Worm (Caenorhabditis elegans) whole organism, late embryonic: Measurements from ENCODE around the gene clp-7.

ENCODE experiments used
- C08G9.2 ChIP-seq: sonication (generic microtip); optimal IDR thresholded peaks from 2 replicates; lab custom pipeline; 2016; ENCODE audit warnings: mild to moderate bottlenecking, missing genetic modification characterization, moderate library complexity, missing compliant biosample characterization
- C38D4.7 ChIP-seq: fragments of 200-800 bp; sonication (Bioruptor generic); optimal IDR thresholded peaks from 2 replicates; lab custom pipeline; 2018; ENCODE audit warnings: mild to moderate bottlenecking, missing genetic modification characterization, moderate library complexity, missing compliant biosample characterization
- K02D7.2 ChIP-seq: sonication (generic microtip); optimal IDR thresholded peaks from 2 replicates; lab custom pipeline; 2017; ENCODE audit warnings: mild to moderate bottlenecking, missing genetic modification characterization, missing compliant biosample characterization
- ahr-1 ChIP-seq: sonication (generic microtip); optimal IDR thresholded peaks from 2 replicates; lab custom pipeline; 2016; ENCODE audit warnings: missing genetic modification characterization, missing compliant biosample characterization
- ama-1 ChIP-seq: fragments of 150-350 bp; optimal IDR thresholded peaks from 2 replicates; lab custom pipeline; 2014
- ceh-14 ChIP-seq: sonication (generic microtip); optimal IDR thresholded peaks from 2 replicates; lab custom pipeline; 2016; ENCODE audit warnings: missing genotype, missing genetic modification characterization, missing compliant biosample characterization
- ceh-2 ChIP-seq: sonication (generic microtip); optimal IDR thresholded peaks from 2 replicates; lab custom pipeline; 2016; ENCODE audit warnings: missing genotype, missing genetic modification characterization, missing compliant biosample characterization
- ceh-22 ChIP-seq: sonication (generic microtip); optimal IDR thresholded peaks from 2 replicates; lab custom pipeline; 2017; ENCODE audit warnings: missing biosample characterization, missing genetic modification characterization
- ceh-34 ChIP-seq: sonication (generic microtip); optimal IDR thresholded peaks from 2 replicates; lab custom pipeline; 2016; ENCODE audit warnings: mild to moderate bottlenecking, missing genetic modification characterization, missing compliant biosample characterization
- ceh-48 ChIP-seq: sonication (generic microtip); optimal IDR thresholded peaks from 2 replicates; lab custom pipeline; 2016; ENCODE audit warnings: missing genetic modification characterization, inconsistent platforms, missing compliant biosample characterization
- ceh-9 ChIP-seq: sonication (generic microtip); optimal IDR thresholded peaks from 2 replicates; lab custom pipeline; 2016; ENCODE audit warnings: mild to moderate bottlenecking, missing genetic modification characterization, inconsistent platforms, missing compliant biosample characterization
- dve-1 ChIP-seq: sonication (generic microtip); optimal IDR thresholded peaks from 2 replicates; lab custom pipeline; 2017; ENCODE audit warnings: antibody characterized with exemption, mild to moderate bottlenecking, missing genetic modification characterization, missing compliant biosample characterization
- elt-2 ChIP-seq: sonication (generic microtip); optimal IDR thresholded peaks from 2 replicates; lab custom pipeline; 2016; ENCODE audit warnings: missing genetic modification reagents, missing genetic modification characterization, missing compliant biosample characterization
- elt-4 ChIP-seq: sonication (generic microtip); optimal IDR thresholded peaks from 2 replicates; lab custom pipeline; 2016; ENCODE audit warnings: missing genetic modification characterization, missing compliant biosample characterization
- ets-4 ChIP-seq: sonication (generic microtip); optimal IDR thresholded peaks from 2 replicates; lab custom pipeline; 2016; ENCODE audit warnings: missing genetic modification characterization, missing compliant biosample characterization
- eyg-1 ChIP-seq: sonication (generic microtip); optimal IDR thresholded peaks from 2 replicates; lab custom pipeline; 2016; ENCODE audit warnings: missing genotype, missing genetic modification characterization, missing compliant biosample characterization
- fax-1 ChIP-seq: sonication (generic microtip); optimal IDR thresholded peaks from 2 replicates; lab custom pipeline; 2016; ENCODE audit warnings: missing genotype, missing genetic modification characterization, missing compliant biosample characterization
- fkh-10 ChIP-seq: fragments of 150-350 bp; optimal IDR thresholded peaks from 2 replicates; lab custom pipeline; 2014; ENCODE audit warnings: missing biosample characterization, missing genetic modification reagents, missing genetic modification characterization
- fkh-6 ChIP-seq: sonication (generic microtip); optimal IDR thresholded peaks from 2 replicates; lab custom pipeline; 2016; ENCODE audit warnings: missing genetic modification characterization, missing compliant biosample characterization
- gmeb-2 ChIP-seq: sonication (generic microtip); optimal IDR thresholded peaks from 2 replicates; lab custom pipeline; 2016; ENCODE audit warnings: missing genetic modification characterization, inconsistent platforms, missing compliant biosample characterization
- hlh-15 ChIP-seq: sonication (generic microtip); optimal IDR thresholded peaks from 2 replicates; lab custom pipeline; 2016; ENCODE audit warnings: missing genetic modification characterization, missing compliant biosample characterization
- hlh-6 ChIP-seq: sonication (generic microtip); optimal IDR thresholded peaks from 2 replicates; lab custom pipeline; 2016; ENCODE audit warnings: missing genotype, missing genetic modification characterization, missing compliant biosample characterization
- lim-6 ChIP-seq: sonication (generic microtip); optimal IDR thresholded peaks from 2 replicates; lab custom pipeline; 2016; ENCODE audit warnings: missing genetic modification characterization, missing compliant biosample characterization
- lin-11 ChIP-seq: fragments of 200-800 bp; sonication (Bioruptor generic); optimal IDR thresholded peaks from 2 replicates; lab custom pipeline; 2018; ENCODE audit warnings: mild to moderate bottlenecking, missing genetic modification characterization, missing compliant biosample characterization
- mec-3 ChIP-seq: sonication (generic microtip); optimal IDR thresholded peaks from 2 replicates; lab custom pipeline; 2016; ENCODE audit warnings: borderline replicate concordance, missing genetic modification characterization, missing compliant biosample characterization
- nfya-1 ChIP-seq: sonication (generic microtip); optimal IDR thresholded peaks from 2 replicates; lab custom pipeline; 2017; ENCODE audit warnings: missing genetic modification characterization, mild to moderate bottlenecking, missing compliant biosample characterization, antibody characterized with exemption, moderate library complexity
- nhr-11 ChIP-seq: fragments of 150-350 bp; optimal IDR thresholded peaks from 2 replicates; lab custom pipeline; 2014; ENCODE audit warnings: missing biosample characterization, missing genetic modification characterization
- npax-4 ChIP-seq: sonication (generic microtip); optimal IDR thresholded peaks from 2 replicates; lab custom pipeline; 2016; ENCODE audit warnings: missing genetic modification characterization, missing compliant biosample characterization
- odd-2 ChIP-seq: sonication (generic microtip); optimal IDR thresholded peaks from 2 replicates; lab custom pipeline; 2017; ENCODE audit warnings: antibody characterized with exemption, mild to moderate bottlenecking, missing genetic modification characterization, missing compliant biosample characterization
- pha-4 ChIP-seq: fragments of 150-350 bp; optimal IDR thresholded peaks from 2 replicates; lab custom pipeline; 2018; ENCODE audit warnings: missing biosample characterization, missing genetic modification reagents, missing genetic modification characterization
- rnt-1 ChIP-seq: sonication (generic microtip); optimal IDR thresholded peaks from 2 replicates; lab custom pipeline; 2016; ENCODE audit warnings: missing genetic modification characterization, missing compliant biosample characterization
- sdc-2 ChIP-seq: sonication (generic microtip); optimal IDR thresholded peaks from 2 replicates; lab custom pipeline; 2016; ENCODE audit warnings: missing genotype, missing genetic modification characterization, missing compliant biosample characterization
- syd-9 ChIP-seq: sonication (generic microtip); optimal IDR thresholded peaks from 2 replicates; lab custom pipeline; 2016; ENCODE audit warnings: mild to moderate bottlenecking, missing genetic modification characterization, moderate library complexity, missing compliant biosample characterization
- tbx-2 ChIP-seq: sonication (generic microtip); optimal IDR thresholded peaks from 2 replicates; lab custom pipeline; 2016; ENCODE audit warnings: missing genetic modification characterization, missing compliant biosample characterization
- unc-3 ChIP-seq, 2 experiments: fragments of 200-800 bp in 1 of 2; sonication (Bioruptor generic) in 1 of 2; sonication (generic microtip) in 1 of 2; conservative IDR thresholded peaks in 1 of 2; optimal IDR thresholded peaks in 1 of 2; 2 replicates each; pipeline versions ENCODE4 v1.3.6 to Lab custom; 2016 to 2022; ENCODE audit warnings: missing compliant biosample characterization in 2 of 2, missing genetic modification characterization in 2 of 2, missing genetic modification reagents in 1 of 2
- unc-55 ChIP-seq: sonication (generic microtip); optimal IDR thresholded peaks from 2 replicates; lab custom pipeline; 2017; ENCODE audit warnings: missing biosample characterization, missing genetic modification reagents, missing genetic modification characterization
- zip-5 ChIP-seq: sonication (generic microtip); optimal IDR thresholded peaks from 2 replicates; lab custom pipeline; 2016; ENCODE audit warnings: missing genetic modification characterization, missing compliant biosample characterization

The clp-7 gene

DNA sequence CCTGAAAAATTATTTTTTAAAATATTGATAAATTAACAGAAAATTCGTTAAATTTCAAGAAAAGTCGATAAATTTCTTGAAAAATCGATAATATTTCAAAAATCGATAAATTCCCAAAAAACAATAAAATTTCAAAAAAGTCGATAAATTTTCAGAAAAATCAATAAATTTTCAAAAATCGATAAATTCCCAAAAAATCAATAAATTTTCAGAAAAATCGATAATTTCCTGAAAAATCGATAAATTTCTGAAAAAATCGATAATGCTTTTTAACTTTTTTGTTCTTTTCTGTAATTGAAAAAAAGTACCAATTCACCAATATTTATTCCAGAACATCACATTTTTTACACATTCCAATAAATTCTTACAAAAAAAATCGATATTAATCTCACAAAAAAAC is 10.6 kb downstream of the clp-7 start:
- TF ChIP-seq C38D4.7 (GFP tag; lab: Kevin White, UChicago), result no peak
- TF ChIP-seq ahr-1, result no peak
- TF ChIP-seq ets-4 (tag; lab: Kevin White, UChicago), result no peak
- no peak for TF ChIP-seq ceh-2 (tag; lab: Kevin White, UChicago)
- no peak for TF ChIP-seq unc-3 (GFP tag; conservative IDR thresholded peaks at IDR 0.05; lab: Robert Waterston, UW)
- no peak for TF ChIP-seq unc-3 (tag; optimal IDR thresholded peaks at IDR 0.05; lab: Kevin White, UChicago)
- no peak for TF ChIP-seq odd-2 (tag; lab: Kevin White, UChicago)
- peak; percentile 90 for TF ChIP-seq ceh-48
- TF ChIP-seq nhr-11, result no peak
- no peak for TF ChIP-seq elt-4 (tag; lab: Kevin White, UChicago)

DNA sequence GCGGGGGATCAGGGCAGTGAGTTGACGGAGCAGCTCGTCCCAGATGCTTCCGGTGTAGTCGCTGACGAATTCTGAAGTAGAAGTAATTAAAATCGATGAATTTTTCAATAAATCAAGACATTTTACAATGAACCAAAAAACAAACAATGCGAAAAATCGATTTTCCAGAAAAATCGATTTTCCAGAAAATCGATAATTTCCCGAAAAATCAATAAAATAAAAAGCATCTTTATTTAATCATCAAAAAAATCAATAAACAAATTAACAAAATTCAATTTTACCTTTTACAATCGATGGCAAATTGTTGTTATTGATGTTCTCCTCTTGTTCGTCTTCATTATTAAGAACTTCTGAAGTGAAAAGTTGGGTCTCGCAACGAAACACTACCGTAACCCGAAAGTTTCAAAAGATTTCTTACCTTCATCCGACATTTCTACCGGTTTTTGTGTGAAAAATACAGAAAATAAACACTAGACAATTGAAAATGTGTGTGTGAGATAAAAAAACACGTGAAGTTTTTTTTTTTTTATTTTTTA is 11.1 kb downstream of the clp-7 start, which contains the start of gene clp-6:
Gene clp-6 (minus strand): TSS at position 486 of the 536 bp plus-strand sequence.
- TF ChIP-seq ama-1 (lab: Kevin White, UChicago), result no peak
- TF ChIP-seq elt-2 (tag; lab: Kevin White, UChicago), result no peak
- TF ChIP-seq pha-4 (tag; lab: Kevin White, UChicago), result no peak
- TF ChIP-seq ceh-34, result no peak
- no peak for TF ChIP-seq dve-1 (tag; lab: Kevin White, UChicago)
- TF ChIP-seq hlh-6 (tag; lab: Kevin White, UChicago), result no peak
- no peak for TF ChIP-seq sdc-2 (tag; lab: Kevin White, UChicago)
- TF ChIP-seq rnt-1, result no peak
- no peak for TF ChIP-seq lin-11 (tag; lab: Kevin White, UChicago)
- TF ChIP-seq nfya-1 (tag; lab: Kevin White, UChicago), result no peak
- TF ChIP-seq eyg-1 (tag; lab: Kevin White, UChicago), result no peak
- TF ChIP-seq npax-4 (tag; lab: Kevin White, UChicago), result no peak

DNA sequence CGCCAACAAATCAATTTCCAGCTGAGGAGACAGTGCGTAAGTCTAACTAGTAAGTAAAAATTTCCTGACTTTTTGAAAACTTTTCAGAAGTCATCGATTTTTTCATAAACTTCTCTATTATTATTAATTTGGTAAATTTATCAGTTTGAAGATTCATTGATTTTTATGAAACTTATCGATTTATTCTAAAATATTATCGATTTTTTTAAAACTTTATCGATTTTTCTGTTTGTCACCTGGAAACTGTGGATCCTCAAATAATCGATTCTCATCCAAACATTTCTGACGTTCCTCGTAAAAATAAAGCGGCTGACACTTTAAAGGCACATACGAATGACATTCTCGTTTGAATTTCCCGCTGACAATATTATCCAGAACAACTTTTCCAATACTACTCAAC is 11.8 kb downstream of the clp-7 start:
- TF ChIP-seq syd-9 (tag; lab: Kevin White, UChicago) (no peak), ama-1 (lab: Kevin White, UChicago) (no peak), ceh-9 (tag; lab: Kevin White, UChicago) (no peak), zip-5 (tag; lab: Kevin White, UChicago) (no peak), gmeb-2 (tag; lab: Kevin White, UChicago) (no peak), fkh-10 (GFP tag; lab: Kevin White, UChicago) (no peak), C08G9.2 (tag; lab: Kevin White, UChicago) (no peak), tbx-2 (no peak), ceh-22 (no peak), K02D7.2 (no peak)

ce11 chrIV:1430261-1430660 is 15.5 kb downstream of the clp-7 start, which contains the start of gene Y77E11A.23:
Y77E11A.23 (minus strand) TSS chrIV:1430367.
- TF ChIP-seq gmeb-2 (tag; lab: Kevin White, UChicago) (no peak), unc-55 (no peak), fkh-10 (GFP tag; lab: Kevin White, UChicago) (no peak), pha-4 (tag; lab: Kevin White, UChicago) (no peak), ceh-48 (no peak), elt-2 (tag; lab: Kevin White, UChicago) (no peak), zip-5 (tag; lab: Kevin White, UChicago) (no peak), lim-6 (tag; lab: Kevin White, UChicago) (no peak), fkh-6 (tag; lab: Kevin White, UChicago) (no peak), eyg-1 (tag; lab: Kevin White, UChicago) (no peak), mec-3 (tag; lab: Kevin White, UChicago) (no peak), ceh-14 (tag; lab: Kevin White, UChicago) (no peak), hlh-15 (no peak), ceh-34 (no peak), unc-3 (GFP tag; conservative IDR thresholded peaks at IDR 0.05; lab: Robert Waterston, UW) (no peak), unc-3 (tag; optimal IDR thresholded peaks at IDR 0.05; lab: Kevin White, UChicago) (no peak), K02D7.2 (no peak), fax-1 (tag; lab: Kevin White, UChicago) (no peak)
